Fruit fly (Drosophila melanogaster) whole organism, embryonic: Measurements from ENCODE around the gene CG32344.
A peak's percentile ranks its signal among the peaks of the same experiment; 100 is the strongest.

Source experiments
- Abd-B ChIP-seq: fragments of 200-800 bp; sonication (Bioruptor generic); optimal IDR thresholded peaks from 2 replicates; lab custom pipeline; 2018; ENCODE audit warnings: missing biosample characterization, mild to moderate bottlenecking, missing genetic modification characterization, moderate library complexity
- CG10431 ChIP-seq: fragments of 200-800 bp; sonication (Bioruptor generic); optimal IDR thresholded peaks from 3 replicates; lab custom pipeline; 2018; ENCODE audit warnings: missing biosample characterization, mild to moderate bottlenecking, missing genetic modification characterization
- CG10979 ChIP-seq: fragments of 200-800 bp; sonication (Bioruptor generic); optimal IDR thresholded peaks from 2 replicates; lab custom pipeline; 2018; ENCODE audit warnings: missing biosample characterization, mild to moderate bottlenecking, missing genetic modification characterization, moderate library complexity
- CG12155 ChIP-seq: fragments of 200-800 bp; sonication (Bioruptor generic); optimal IDR thresholded peaks from 3 replicates; lab custom pipeline; 2016; ENCODE audit warnings: missing biosample characterization, missing genetic modification characterization
- CG12659 ChIP-seq: fragments of 200-800 bp; sonication (Bioruptor generic); optimal IDR thresholded peaks from 3 replicates; lab custom pipeline; 2017; ENCODE audit warnings: mild to moderate bottlenecking, missing biosample characterization, missing genetic modification reagents, missing genetic modification characterization
- CG12744 ChIP-seq: fragments of 200-800 bp; sonication (Bioruptor generic); optimal IDR thresholded peaks from 2 replicates; lab custom pipeline; 2016; ENCODE audit warnings: missing biosample characterization, missing genetic modification characterization
- CG15479 ChIP-seq: fragments of 200-800 bp; sonication (Bioruptor generic); optimal IDR thresholded peaks from 3 replicates; lab custom pipeline; 2019; ENCODE audit warnings: missing biosample characterization, mild to moderate bottlenecking, missing genetic modification characterization, moderate library complexity
- CG17612 ChIP-seq: fragments of 200-800 bp; sonication (Bioruptor generic); IDR thresholded peaks from 2 replicates; pipeline ENCODE4 v1.3.6; 2022; ENCODE audit warnings: missing biosample characterization, missing genetic modification characterization
- CG2199 ChIP-seq: fragments of 200-800 bp; sonication (Bioruptor generic); IDR thresholded peaks from 3 replicates; pipeline ENCODE4 v1.3.6; 2022; ENCODE audit warnings: missing biosample characterization, missing genetic modification characterization
- CG2712 ChIP-seq: fragments of 200-800 bp; optimal IDR thresholded peaks from 3 replicates; lab custom pipeline; 2019; ENCODE audit warnings: missing biosample characterization, mild to moderate bottlenecking, missing genetic modification characterization, moderate library complexity
- CG30403 ChIP-seq: fragments of 200-800 bp; sonication (Bioruptor generic); optimal IDR thresholded peaks from 3 replicates; lab custom pipeline; 2016; ENCODE audit warnings: missing biosample characterization, missing genetic modification characterization
- CG31388 ChIP-seq: fragments of 200-800 bp; sonication (Bioruptor generic); optimal IDR thresholded peaks from 2 replicates; lab custom pipeline; 2016; ENCODE audit warnings: missing biosample characterization, missing genetic modification characterization
- CG32767 ChIP-seq: fragments of 200-800 bp; sonication (Bioruptor generic); IDR thresholded peaks from 2 replicates; pipeline ENCODE4 v1.3.6; 2022; ENCODE audit warnings: missing biosample characterization, missing genetic modification characterization
- CG3281 ChIP-seq: fragments of 200-800 bp; sonication (Bioruptor generic); optimal IDR thresholded peaks from 3 replicates; lab custom pipeline; 2017; ENCODE audit warnings: missing biosample characterization, mild to moderate bottlenecking, missing genetic modification characterization
- CG4282 ChIP-seq: fragments of 200-800 bp; sonication (Bioruptor generic); optimal IDR thresholded peaks from 2 replicates; lab custom pipeline; 2016; ENCODE audit warnings: missing biosample characterization, missing genetic modification characterization
- CG4404 ChIP-seq: fragments of 200-800 bp; sonication (Bioruptor generic); IDR thresholded peaks from 2 replicates; pipeline ENCODE4 v1.3.6; 2022; ENCODE audit warnings: missing biosample characterization, missing genetic modification characterization
- CG4820 ChIP-seq: fragments of 200-800 bp; sonication (Bioruptor generic); optimal IDR thresholded peaks from 3 replicates; lab custom pipeline; 2016; ENCODE audit warnings: missing biosample characterization, missing genetic modification characterization
- CG5245 ChIP-seq: fragments of 200-800 bp; sonication (Bioruptor generic); optimal IDR thresholded peaks from 3 replicates; lab custom pipeline; 2016; ENCODE audit warnings: missing biosample characterization, missing genetic modification characterization
- CG6654 ChIP-seq: fragments of 200-800 bp; sonication (Bioruptor generic); optimal IDR thresholded peaks from 2 replicates; lab custom pipeline; 2017; ENCODE audit warnings: missing biosample characterization, mild to moderate bottlenecking, missing genetic modification characterization
- CG7372 ChIP-seq: fragments of 200-800 bp; sonication (Bioruptor generic); IDR thresholded peaks from 2 replicates; pipeline ENCODE4 v1.3.6; 2022; ENCODE audit warnings: missing biosample characterization, missing genetic modification characterization
- CG8765 ChIP-seq: fragments of 200-800 bp; sonication (Bioruptor generic); IDR thresholded peaks from 2 replicates; pipeline ENCODE4 v1.3.6; 2022; ENCODE audit warnings: missing biosample characterization, missing genetic modification characterization
- CG9797 ChIP-seq: fragments of 200-800 bp; sonication (Bioruptor generic); optimal IDR thresholded peaks from 3 replicates; lab custom pipeline; 2018; ENCODE audit warnings: missing biosample characterization, mild to moderate bottlenecking, missing genetic modification characterization
- H15 ChIP-seq: fragments of 200-800 bp; sonication (Bioruptor generic); IDR thresholded peaks from 3 replicates; pipeline ENCODE4 v1.3.6; 2022; ENCODE audit warnings: missing biosample characterization, missing genetic modification characterization
- HHEX ChIP-seq: fragments of 200-800 bp; sonication (Bioruptor generic); optimal IDR thresholded peaks from 3 replicates; lab custom pipeline; 2017; ENCODE audit warnings: missing biosample characterization, mild to moderate bottlenecking, missing genetic modification characterization, missing genetic modification reagents
- Hand ChIP-seq: fragments of 200-800 bp; sonication (Bioruptor generic); optimal IDR thresholded peaks from 2 replicates; lab custom pipeline; 2017; ENCODE audit warnings: mild to moderate bottlenecking, missing biosample characterization, missing genetic modification reagents, missing genetic modification characterization
- HmgZ ChIP-seq: fragments of 200-800 bp; sonication (Bioruptor generic); optimal IDR thresholded peaks from 2 replicates; lab custom pipeline; 2018; ENCODE audit warnings: missing biosample characterization, mild to moderate bottlenecking, missing genetic modification characterization
- Hmr ChIP-seq: fragments of 200-800 bp; sonication (Bioruptor generic); optimal IDR thresholded peaks from 3 replicates; lab custom pipeline; 2017; ENCODE audit warnings: mild to moderate bottlenecking, missing biosample characterization, missing genetic modification reagents, missing genetic modification characterization
- Max ChIP-seq: fragments of 200-800 bp; sonication (Bioruptor generic); optimal IDR thresholded peaks from 2 replicates; lab custom pipeline; 2016; ENCODE audit warnings: missing biosample characterization, mild to moderate bottlenecking, missing genetic modification characterization
- Meics ChIP-seq: fragments of 200-800 bp; sonication (Bioruptor generic); optimal IDR thresholded peaks from 2 replicates; lab custom pipeline; 2017; ENCODE audit warnings: missing biosample characterization, mild to moderate bottlenecking, missing genetic modification characterization
- Nf-YA ChIP-seq: fragments of 200-800 bp; sonication (Bioruptor generic); IDR thresholded peaks from 2 replicates; pipeline ENCODE4 v1.3.6; 2022; ENCODE audit warnings: missing biosample characterization, missing genetic modification characterization
- Oaz ChIP-seq: fragments of 200-800 bp; sonication (Bioruptor generic); IDR thresholded peaks from 2 replicates; pipeline ENCODE4 v1.3.6; 2022; ENCODE audit warnings: missing biosample characterization, missing genetic modification characterization
- Ravus ChIP-seq: fragments of 200-800 bp; sonication (Bioruptor generic); IDR thresholded peaks from 2 replicates; pipeline ENCODE4 v1.3.6; 2022; ENCODE audit warnings: missing biosample characterization, missing genetic modification characterization
- Sin3A ChIP-seq: fragments of >200 bp; optimal IDR thresholded peaks from 2 replicates; lab custom pipeline; 2018
- Tbp ChIP-seq: fragments of >200 bp; optimal IDR thresholded peaks from 2 replicates; lab custom pipeline; 2018; ENCODE audit warnings: missing biosample characterization, missing genetic modification characterization
- Usf ChIP-seq: fragments of 200-800 bp; sonication (Bioruptor generic); optimal IDR thresholded peaks from 2 replicates; lab custom pipeline; 2017; ENCODE audit warnings: missing genotype, missing biosample characterization, missing genetic modification characterization
- abd-A ChIP-seq: fragments of 200-800 bp; sonication (Bioruptor generic); optimal IDR thresholded peaks from 3 replicates; lab custom pipeline; 2019; ENCODE audit warnings: missing biosample characterization, mild to moderate bottlenecking, missing genetic modification characterization, moderate library complexity
- bowl ChIP-seq: fragments of 200-800 bp; sonication (Bioruptor generic); IDR thresholded peaks from 2 replicates; pipeline ENCODE4 v1.3.6; 2022; ENCODE audit warnings: missing biosample characterization, missing genetic modification characterization
- crc ChIP-seq: fragments of 200-800 bp; sonication (Bioruptor generic); optimal IDR thresholded peaks from 2 replicates; lab custom pipeline; 2016; ENCODE audit warnings: missing biosample characterization, missing genetic modification characterization
- danr ChIP-seq: fragments of 200-800 bp; sonication (Bioruptor generic); IDR thresholded peaks from 2 replicates; pipeline ENCODE4 v1.3.6; 2022; ENCODE audit warnings: missing biosample characterization, missing genetic modification characterization
- eve ChIP-seq, 2 experiments: fragments of >200 bp; optimal IDR thresholded peaks; 2 replicates each; lab custom pipeline; 2017; ENCODE audit warnings: missing biosample characterization in 2 of 2, missing genetic modification characterization in 2 of 2
- knrl ChIP-seq: fragments of 200-800 bp; sonication (Bioruptor generic); IDR thresholded peaks from 3 replicates; pipeline ENCODE4 v1.3.6; 2022; ENCODE audit warnings: missing biosample characterization, missing genetic modification characterization; ENCODE audit not compliant: partially characterized antibody
- lab ChIP-seq: fragments of 200-800 bp; sonication (Bioruptor generic); optimal IDR thresholded peaks from 3 replicates; lab custom pipeline; 2017; ENCODE audit warnings: missing biosample characterization, missing genetic modification characterization, mild to moderate bottlenecking, moderate library complexity, missing genetic modification reagents
- luna ChIP-seq: fragments of 200-800 bp; sonication (Bioruptor generic); optimal IDR thresholded peaks from 2 replicates; lab custom pipeline; 2016; ENCODE audit warnings: missing biosample characterization, missing genetic modification characterization
- peb ChIP-seq: fragments of 200-800 bp; sonication (Bioruptor generic); IDR thresholded peaks from 2 replicates; pipeline ENCODE4 v1.3.6; 2022; ENCODE audit warnings: missing biosample characterization, missing genetic modification characterization
- pita ChIP-seq: fragments of 200-800 bp; sonication (Bioruptor generic); optimal IDR thresholded peaks from 2 replicates; lab custom pipeline; 2017; ENCODE audit warnings: missing biosample characterization, mild to moderate bottlenecking, missing genetic modification characterization
- psq ChIP-seq: fragments of 200-800 bp; sonication (Bioruptor generic); optimal IDR thresholded peaks from 2 replicates; lab custom pipeline; 2017; ENCODE audit warnings: missing biosample characterization, missing genetic modification characterization
- seq ChIP-seq: fragments of 200-800 bp; sonication (Bioruptor generic); IDR thresholded peaks from 2 replicates; pipeline ENCODE4 v1.3.6; 2022; ENCODE audit warnings: missing biosample characterization, missing genetic modification characterization
- sisA ChIP-seq: fragments of 200-800 bp; sonication (Bioruptor generic); IDR thresholded peaks from 2 replicates; pipeline ENCODE4 v1.3.6; 2022; ENCODE audit warnings: missing biosample characterization, missing genetic modification characterization
- toy ChIP-seq: fragments of 200-800 bp; sonication (Bioruptor generic); IDR thresholded peaks from 2 replicates; pipeline ENCODE4 v1.3.6; 2022; ENCODE audit warnings: missing biosample characterization, missing genetic modification characterization
- unc-4 ChIP-seq: fragments of 200-800 bp; sonication (Bioruptor generic); IDR thresholded peaks from 2 replicates; pipeline ENCODE4 v1.3.6; 2022; ENCODE audit warnings: missing biosample characterization, missing genetic modification characterization; ENCODE audit not compliant: partially characterized antibody
- vvl ChIP-seq: fragments of 200-800 bp; sonication (Bioruptor generic); IDR thresholded peaks from 2 replicates; pipeline ENCODE4 v1.3.6; 2022; ENCODE audit warnings: missing biosample characterization, missing genetic modification characterization

CG32344 gene

dm6 chr3L:350651-351228, 26.2 kb upstream of the CG32344 start (continued):
- TF ChIP-seq CG31388 (peak; percentile 42), Oaz (GFP tag; lab: Robert Waterston, UW) (peak; percentile 63), HmgZ (tag; lab: Kevin White, UChicago) (peak; percentile 67), CG3281 (GFP tag; lab: Kevin White, UChicago) (peak; percentile 76), toy (GFP tag; lab: Robert Waterston, UW) (peak; percentile 56; the same call in 1 of the 2 replicates), abd-A (no peak), H15 (GFP tag; lab: Robert Waterston, UW) (peak; percentile 56; the same call in 2 of the 3 replicates), CG32767 (GFP tag; lab: Robert Waterston, UW) (peak; percentile 58; the same call in 1 of the 2 replicates), psq (GFP tag; lab: Kevin White, UChicago) (peak; percentile 29), CG2199 (GFP tag; lab: Robert Waterston, UW) (peak; percentile 54; the same call in 1 of the 3 replicates), lab (peak; percentile 90), CG4820 (peak; percentile 59), eve (GFP tag; optimal IDR thresholded peaks at IDR 0.05; lab: Kevin White, UChicago) (no peak), Meics (peak; percentile 71), bowl (no peak), Abd-B (peak; percentile 26), knrl (GFP tag; lab: Robert Waterston, UW) (no peak), peb (GFP tag; lab: Robert Waterston, UW) (peak; percentile 67), CG17612 (GFP tag; lab: Robert Waterston, UW) (peak; percentile 58; the same call in 1 of the 2 replicates), CG4404 (GFP tag; lab: Robert Waterston, UW) (peak; percentile 45; the same call in 1 of the 2 replicates), CG5245 (GFP tag; lab: Kevin White, UChicago) (peak; percentile 67), CG12659 (GFP tag; lab: Kevin White, UChicago) (peak; percentile 68), Sin3A (lab: Kevin White, UChicago) (no peak), CG8765 (GFP tag; lab: Robert Waterston, UW) (0 out of 2 replicates have a peak, but pooled peaks have one; percentile 43), CG6654 (GFP tag; lab: Kevin White, UChicago) (no peak), CG15479 (GFP tag; lab: Kevin White, UChicago) (no peak), CG9797 (GFP tag; lab: Kevin White, UChicago) (no peak), CG10431 (no peak), Usf (GFP tag; lab: Kevin White, UChicago) (no peak), vvl (peak; percentile 92), CG12155 (GFP tag; lab: Kevin White, UChicago) (peak; percentile 56), Tbp (GFP tag; lab: Kevin White, UChicago) (no peak), CG7372 (no peak), seq (GFP tag; lab: Robert Waterston, UW) (peak; percentile 54), pita (GFP tag; lab: Kevin White, UChicago) (no peak), sisA (peak; percentile 85), CG30403 (peak; percentile 75), CG12744 (peak; percentile 20), HHEX (GFP tag; lab: Kevin White, UChicago) (peak; percentile 79), Nf-YA (peak; percentile 61), CG2712 (tag; lab: Kevin White, UChicago) (peak; percentile 87), Hand (peak; percentile 36), CG4282 (GFP tag; lab: Kevin White, UChicago) (no peak), unc-4 (GFP tag; lab: Robert Waterston, UW) (no peak), Ravus (GFP tag; lab: Robert Waterston, UW) (peak; percentile 48), Max (peak; percentile 36), luna (GFP tag; lab: Kevin White, UChicago) (peak; percentile 43), CG10979 (tag; lab: Kevin White, UChicago) (peak; percentile 82), Hmr (GFP tag; lab: Kevin White, UChicago) (peak; percentile 66), crc (GFP tag; lab: Kevin White, UChicago) (peak; percentile 67), danr (GFP tag; lab: Robert Waterston, UW) (no peak; the same call in 1 of the 2 replicates)
